Fruit fly (Drosophila melanogaster) S2 (cell line): Measurements from ENCODE around the gene CG34297.

ENCODE experiments used
- CG8478 ChIP-seq: fragments of >200 bp; optimal IDR thresholded peaks from 2 replicates; lab custom pipeline; 2018
- CTCF ChIP-seq, 2 experiments: fragments of >200 bp; optimal IDR thresholded peaks; 2 replicates each; lab custom pipeline; 2018

dm6 chr3R:6755454-6755853 lies 7.6 kb upstream of the CG34297 start:
- TF ChIP-seq CTCF (optimal IDR thresholded peaks at IDR 0.05; lab: Kevin White, UChicago) (no peak), CG8478 (lab: Kevin White, UChicago) (no peak)
